Worm (Caenorhabditis elegans): ENCODE measurements around the gene T01G5.8.

Gene T01G5.8

ce11 chrV:15082291-15082690 is 33.8 kb upstream of the T01G5.8 start, which contains the start of the genes C01G10.10 and C01G10.9 (continued):
- TF ChIP-seq nhr-237 (tag; optimal IDR thresholded peaks at IDR 0.05) (no peak), alr-1 (tag; optimal IDR thresholded peaks at IDR 0.05) (no peak)

ce11 chrV:15083659-15084058 is 32.4 kb upstream of the T01G5.8 start:
- TF ChIP-seq nhr-10 (tag; optimal IDR thresholded peaks at IDR 0.05) (no peak), ama-1 (optimal IDR thresholded peaks at IDR 0.05) (peak; percentile 79), nhr-23 (tag; optimal IDR thresholded peaks at IDR 0.05) (no peak), crh-2 (tag; optimal IDR thresholded peaks at IDR 0.05) (peak; percentile 3), lsy-2 (tag; optimal IDR thresholded peaks at IDR 0.05) (no peak), unc-55 (GFP tag; optimal IDR thresholded peaks at IDR 0.05) (no peak), nhr-11 (tag; optimal IDR thresholded peaks at IDR 0.05) (no peak), skn-1 (tag; optimal IDR thresholded peaks at IDR 0.05) (no peak), nhr-6 (tag; optimal IDR thresholded peaks at IDR 0.05) (no peak), mab-5 (tag; optimal IDR thresholded peaks at IDR 0.05) (no peak), ceh-16 (tag; optimal IDR thresholded peaks at IDR 0.05) (no peak)

- TF ChIP-seq lin-13 (GFP tag; optimal IDR thresholded peaks at IDR 0.05) (peak; percentile 86), nhr-12 (tag; optimal IDR thresholded peaks at IDR 0.05) (no peak), lin-11 (tag; optimal IDR thresholded peaks at IDR 0.05) (peak; percentile 47), sma-9 (GFP tag; optimal IDR thresholded peaks at IDR 0.05) (peak; percentile 88), sma-9 (tag; optimal IDR thresholded peaks at IDR 0.05) (no peak), snpc-4 (tag; optimal IDR thresholded peaks at IDR 0.05) (peak; percentile 81), nhr-23 (tag; optimal IDR thresholded peaks at IDR 0.05) (no peak), C34F6.9 (tag; optimal IDR thresholded peaks at IDR 0.05) (peak; percentile 98), ama-1 (optimal IDR thresholded peaks at IDR 0.05) (no peak), blmp-1 (tag; optimal IDR thresholded peaks at IDR 0.05; ENCODE audit: insufficient read depth) (peak; percentile 64), ztf-11 (tag; optimal IDR thresholded peaks at IDR 0.05) (no peak), peb-1 (tag; optimal IDR thresholded peaks at IDR 0.05) (no peak), mdl-1 (tag; optimal IDR thresholded peaks at IDR 0.05) (peak in 1 of 2 experiments; percentile 6), ZK546.5 (tag; optimal IDR thresholded peaks at IDR 0.05) (peak; percentile 42), egl-27 (tag; optimal IDR thresholded peaks at IDR 0.05) (peak; percentile 52), ztf-1 (GFP tag; conservative IDR thresholded peaks at IDR 0.05) (no peak), nhr-10 (tag; optimal IDR thresholded peaks at IDR 0.05) (no peak), nhr-237 (tag; optimal IDR thresholded peaks at IDR 0.05) (peak; percentile 23), ztf-4 (tag; optimal IDR thresholded peaks at IDR 0.05) (peak; percentile 79), gmeb-1 (tag; optimal IDR thresholded peaks at IDR 0.05) (peak; percentile 81), R02D3.7 (tag; optimal IDR thresholded peaks at IDR 0.05) (peak; percentile 88), dmd-4 (tag; optimal IDR thresholded peaks at IDR 0.05) (no peak), lsy-2 (tag; optimal IDR thresholded peaks at IDR 0.05) (peak; percentile 76 to 93), ceh-82 (tag; optimal IDR thresholded peaks at IDR 0.05) (peak; percentile 15), nhr-129 (tag; optimal IDR thresholded peaks at IDR 0.05) (peak; percentile 78), sma-3 (GFP tag; optimal IDR thresholded peaks at IDR 0.05) (peak; percentile 95), sem-4 (tag; optimal IDR thresholded peaks at IDR 0.05) (peak; percentile 76), zag-1 (tag; optimal IDR thresholded peaks at IDR 0.05) (peak; percentile 30), skn-1 (tag; optimal IDR thresholded peaks at IDR 0.05) (peak; percentile 56), unc-55 (GFP tag; optimal IDR thresholded peaks at IDR 0.05) (peak; percentile 98), mab-5 (tag; optimal IDR thresholded peaks at IDR 0.05) (peak; percentile 80), nhr-77 (tag; optimal IDR thresholded peaks at IDR 0.05) (peak; percentile 78), ceh-16 (tag; optimal IDR thresholded peaks at IDR 0.05) (peak; percentile 36), elt-1 (tag; optimal IDR thresholded peaks at IDR 0.05) (no peak), Y55F3AM.14 (GFP tag; optimal IDR thresholded peaks at IDR 0.05) (no peak), F13H6.1 (tag; optimal IDR thresholded peaks at IDR 0.05) (peak; percentile 86), fos-1 (tag; optimal IDR thresholded peaks at IDR 0.05) (peak; percentile 80), crh-2 (tag; optimal IDR thresholded peaks at IDR 0.05) (peak; percentile 94)
These were observed 30.7 kb upstream of the T01G5.8 start, which contains the start of the genes ahsa-1 and C01G10.7 for ce11 chrV:15085335-15085800. Gene ahsa-1 (minus strand): TSS chrV:15085385. Gene C01G10.7 (plus strand): TSS chrV:15085747.

Data from whole organism, L2 larva.